Worm (Caenorhabditis elegans): ENCODE measurements around the gene K07C5.13.

The K07C5.13 gene

ce11 chrV:10341905-10342328 is at the start of gene K07C5.13:
TSS of gene K07C5.13 (plus strand) at chrV:10342055.
- TF ChIP-seq tbx-2 (tag; optimal IDR thresholded peaks at IDR 0.05) (peak; percentile 51), R02D3.7 (tag; optimal IDR thresholded peaks at IDR 0.05) (peak; percentile 25), elt-2 (tag; optimal IDR thresholded peaks at IDR 0.05) (peak; percentile 42), nhr-23 (tag; optimal IDR thresholded peaks at IDR 0.05) (peak; percentile 9), skn-1 (tag; optimal IDR thresholded peaks at IDR 0.05) (peak; percentile 6), lin-15B (tag; optimal IDR thresholded peaks at IDR 0.05) (peak; percentile 75), nhr-43 (tag; optimal IDR thresholded peaks at IDR 0.05; ENCODE audit: poor library complexity, severe bottlenecking) (peak; percentile 46), snpc-4 (tag; optimal IDR thresholded peaks at IDR 0.05) (peak; percentile 23), pha-4 (tag; optimal IDR thresholded peaks at IDR 0.05) (peak; percentile 53), lsy-12 (tag; optimal IDR thresholded peaks at IDR 0.05) (peak; percentile 69), hmg-11 (tag; optimal IDR thresholded peaks at IDR 0.05) (peak; percentile 2), nfya-1 (tag; optimal IDR thresholded peaks at IDR 0.05; ENCODE audit: insufficient read depth) (peak; percentile 26)

- TF ChIP-seq nhr-23 (tag; optimal IDR thresholded peaks at IDR 0.05) (peak; percentile 75), tbx-2 (tag; optimal IDR thresholded peaks at IDR 0.05) (no peak), elt-3 (tag; optimal IDR thresholded peaks at IDR 0.05) (peak in 1 of 3 experiments; percentile 56), fkh-2 (tag; optimal IDR thresholded peaks at IDR 0.05) (no peak)
These were observed 49.0 kb upstream of the K07C5.13 start, which contains the start of gene col-149 for ce11 chrV:10292819-10293357. TSS of gene col-149 (minus strand) at chrV:10292869.

ce11 chrV:10294549-10294948 is 47.3 kb upstream of the K07C5.13 start, which contains the start of gene col-150:
TSS of gene col-150 (minus strand) at chrV:10294649.
- no peak for TF ChIP-seq pqm-1 (tag; optimal IDR thresholded peaks at IDR 0.05)
- TF ChIP-seq lsy-12 (tag; optimal IDR thresholded peaks at IDR 0.05) = no peak
- TF ChIP-seq ceh-28 (tag; optimal IDR thresholded peaks at IDR 0.05) = no peak

- TF ChIP-seq nhr-76 (tag; optimal IDR thresholded peaks at IDR 0.05) = no peak
- TF ChIP-seq mdl-1 (tag; optimal IDR thresholded peaks at IDR 0.05) = no peak
- TF ChIP-seq egl-5 (tag; optimal IDR thresholded peaks at IDR 0.05) = no peak
- no peak for TF ChIP-seq hmg-11 (tag; optimal IDR thresholded peaks at IDR 0.05)
- TF ChIP-seq nhr-25 (tag; optimal IDR thresholded peaks at IDR 0.05) = no peak
- TF ChIP-seq nhr-77 (tag; optimal IDR thresholded peaks at IDR 0.05) = no peak
- no peak for TF ChIP-seq unc-39 (tag; optimal IDR thresholded peaks at IDR 0.05)
- no peak for TF ChIP-seq ztf-4 (tag; optimal IDR thresholded peaks at IDR 0.05)
- no peak for TF ChIP-seq nfya-1 (tag; optimal IDR thresholded peaks at IDR 0.05; ENCODE audit: insufficient read depth)
- TF ChIP-seq ZK546.5 (tag; optimal IDR thresholded peaks at IDR 0.05) = no peak
- no peak for TF ChIP-seq elt-2 (tag; optimal IDR thresholded peaks at IDR 0.05)
- TF ChIP-seq tbx-2 (tag; optimal IDR thresholded peaks at IDR 0.05) = no peak
- no peak for TF ChIP-seq nhr-237 (tag; optimal IDR thresholded peaks at IDR 0.05)
- no peak for TF ChIP-seq nhr-67 (tag; optimal IDR thresholded peaks at IDR 0.05)
- no peak for TF ChIP-seq elt-3 (tag; optimal IDR thresholded peaks at IDR 0.05)
- no peak for TF ChIP-seq ceh-9 (tag; optimal IDR thresholded peaks at IDR 0.05)
- no peak for TF ChIP-seq lsy-12 (tag; optimal IDR thresholded peaks at IDR 0.05)
- TF ChIP-seq ceh-28 (tag; optimal IDR thresholded peaks at IDR 0.05) = no peak
These were observed 44.8 kb upstream of the K07C5.13 start, which contains the start of gene B0024.4 for ce11 chrV:10297099-10297498. TSS of gene B0024.4 (plus strand) at chrV:10297399.

ce11 chrV:10307283-10307682 is 34.6 kb upstream of the K07C5.13 start, which contains the start of gene che-12:
TSS of gene che-12 (minus strand) at chrV:10307383.
- TF ChIP-seq nhr-67 (tag; optimal IDR thresholded peaks at IDR 0.05) (no peak), lsy-12 (tag; optimal IDR thresholded peaks at IDR 0.05) (no peak), unc-39 (tag; optimal IDR thresholded peaks at IDR 0.05) (no peak), ceh-9 (tag; optimal IDR thresholded peaks at IDR 0.05) (no peak), fkh-10 (GFP tag; optimal IDR thresholded peaks at IDR 0.05) (no peak), elt-1 (tag; optimal IDR thresholded peaks at IDR 0.05) (no peak), pqm-1 (tag; optimal IDR thresholded peaks at IDR 0.05) (no peak), egl-5 (tag; optimal IDR thresholded peaks at IDR 0.05) (no peak), egl-27 (tag; optimal IDR thresholded peaks at IDR 0.05) (no peak), ztf-4 (tag; optimal IDR thresholded peaks at IDR 0.05) (no peak), ZK546.5 (tag; optimal IDR thresholded peaks at IDR 0.05) (no peak), nfya-1 (tag; optimal IDR thresholded peaks at IDR 0.05; ENCODE audit: insufficient read depth) (no peak)

ce11 chrV:10313953-10314352 is 27.9 kb upstream of the K07C5.13 start, which contains the start of gene gcy-6:
TSS of gene gcy-6 (minus strand) at chrV:10314053.
- TF ChIP-seq pha-4 (tag; optimal IDR thresholded peaks at IDR 0.05) = no peak
